Fruit fly (Drosophila melanogaster): ENCODE measurements around the gene nrv2.

The nrv2 gene

DNA sequence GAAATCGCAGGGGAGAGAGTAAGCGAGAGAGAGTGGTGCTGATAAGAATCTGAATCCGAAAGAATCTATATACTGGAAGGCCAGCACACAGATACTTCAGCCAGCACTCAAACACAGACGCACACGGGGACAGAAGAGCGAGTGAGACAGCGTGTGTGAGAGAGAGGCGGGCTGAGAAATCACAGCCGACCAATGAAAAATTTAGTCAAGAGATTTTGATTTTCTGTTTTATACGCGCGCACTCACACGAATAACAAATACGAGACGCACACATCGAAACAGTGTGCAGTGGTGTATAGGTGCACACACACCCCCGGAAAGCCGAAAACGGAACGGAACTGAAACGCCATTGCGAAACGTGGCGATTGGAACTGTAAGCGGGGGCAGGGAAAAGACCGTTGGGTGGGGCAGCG lies 35.0 kb upstream of the nrv2 start (continued):
- TF ChIP-seq gt (GFP tag; IDR thresholded peaks at IDR 0.05) (no peak), p53 (GFP tag; optimal IDR thresholded peaks at IDR 0.05) (no peak), ato (GFP tag; IDR thresholded peaks at IDR 0.05; ENCODE audit: partially characterized antibody) (no peak), nau (GFP tag; optimal IDR thresholded peaks at IDR 0.05) (no peak), CG33557 (GFP tag; optimal IDR thresholded peaks at IDR 0.05) (no peak), CG17359 (tag; optimal IDR thresholded peaks at IDR 0.05) (no peak), CG15011 (GFP tag; optimal IDR thresholded peaks at IDR 0.05) (no peak), CG32772 (GFP tag; IDR thresholded peaks at IDR 0.05) (no peak), CG13287 (GFP tag; IDR thresholded peaks at IDR 0.05; ENCODE audit: partially characterized antibody) (no peak), CG10431 (GFP tag; optimal IDR thresholded peaks at IDR 0.05) (no peak), fd96Cb (tag; optimal IDR thresholded peaks at IDR 0.05) (no peak), dimm (GFP tag; IDR thresholded peaks at IDR 0.05) (no peak), pros (GFP tag; optimal IDR thresholded peaks at IDR 0.05) (no peak), CG10462 (GFP tag; optimal IDR thresholded peaks at IDR 0.05) (no peak), CG6254 (GFP tag; optimal IDR thresholded peaks at IDR 0.05) (no peak), hbn (GFP tag; IDR thresholded peaks at IDR 0.05; ENCODE audit: partially characterized antibody) (no peak), mld (GFP tag; IDR thresholded peaks at IDR 0.05; ENCODE audit: partially characterized antibody) (no peak), Oli (tag; optimal IDR thresholded peaks at IDR 0.05) (no peak), Med (GFP tag) (peak; percentile 18), CG12155 (GFP tag; optimal IDR thresholded peaks at IDR 0.05) (no peak), gcm2 (GFP tag; optimal IDR thresholded peaks at IDR 0.05) (no peak), CG16813 (GFP tag; IDR thresholded peaks at IDR 0.05; ENCODE audit: partially characterized antibody) (no peak), prd (optimal IDR thresholded peaks at IDR 0.05) (no peak), prd (GFP tag; IDR thresholded peaks at IDR 0.05) (no peak), lmd (GFP tag; IDR thresholded peaks at IDR 0.05) (no peak), CG8478 (optimal IDR thresholded peaks at IDR 0.05) (peak; percentile 84), CG30403 (GFP tag; optimal IDR thresholded peaks at IDR 0.05) (no peak), chm (GFP tag; IDR thresholded peaks at IDR 0.05) (0 out of 2 replicates have a peak, but pooled peaks have one; percentile 35), CG11695 (GFP tag; IDR thresholded peaks at IDR 0.05) (no peak), pum (GFP tag; optimal IDR thresholded peaks at IDR 0.05) (no peak), CG3281 (GFP tag; optimal IDR thresholded peaks at IDR 0.05) (no peak), ac (GFP tag; optimal IDR thresholded peaks at IDR 0.05) (no peak), eyg (GFP tag; optimal IDR thresholded peaks at IDR 0.05) (no peak), Neu2 (GFP tag; optimal IDR thresholded peaks at IDR 0.05; ENCODE audit: borderline replicate concordance) (no peak), Stat92E (GFP tag; optimal IDR thresholded peaks at IDR 0.05) (no peak), CG2116 (GFP tag; optimal IDR thresholded peaks at IDR 0.05) (no peak), gem (tag; optimal IDR thresholded peaks at IDR 0.05) (no peak), CG3726 (GFP tag; IDR thresholded peaks at IDR 0.05) (no peak), CG2199 (GFP tag; IDR thresholded peaks at IDR 0.05) (no peak), ken (GFP tag; IDR thresholded peaks at IDR 0.05) (0 out of 3 replicates have a peak, but pooled peaks have one; percentile 28), oc (tag; optimal IDR thresholded peaks at IDR 0.05) (peak; percentile 61), CG12071 (GFP tag; optimal IDR thresholded peaks at IDR 0.05) (no peak), maf-S (GFP tag; optimal IDR thresholded peaks at IDR 0.05) (no peak), nom (GFP tag; optimal IDR thresholded peaks at IDR 0.05) (no peak), CG13894 (tag; optimal IDR thresholded peaks at IDR 0.05) (no peak), Awh (GFP tag; IDR thresholded peaks at IDR 0.05) (no peak), danr (GFP tag; IDR thresholded peaks at IDR 0.05) (no peak), CG15514 (GFP tag; optimal IDR thresholded peaks at IDR 0.05) (no peak), nmo (GFP tag; optimal IDR thresholded peaks at IDR 0.05) (peak; percentile 6), tio (GFP tag; optimal IDR thresholded peaks at IDR 0.05) (no peak), CG1603 (tag; optimal IDR thresholded peaks at IDR 0.05) (peak; percentile 19)
